Worm (Caenorhabditis elegans) whole organism, L3 larva: ENCODE measurements around the gene Y60A3A.8.
A peak's percentile ranks its signal among the peaks of the same experiment; 100 is the strongest.
"Not testable (repeated sequence)": the region's sequence is repeated elsewhere in the genome, so short reads cannot be mapped to it uniquely, and the experiment has no call there.

Experiments
- ZK546.5 ChIP-seq: sonication (generic microtip); optimal IDR thresholded peaks from 2 replicates; lab custom pipeline; 2017; ENCODE audit warnings: missing biosample characterization, missing genetic modification characterization
- ama-1 ChIP-seq: fragments of 150-350 bp; optimal IDR thresholded peaks from 2 replicates; lab custom pipeline; 2018
- ceh-28 ChIP-seq: fragments of 150-350 bp; optimal IDR thresholded peaks from 2 replicates; lab custom pipeline; 2014; ENCODE audit warnings: missing biosample characterization, missing genetic modification reagents, missing genetic modification characterization
- daf-12 ChIP-seq: fragments of 150-350 bp; optimal IDR thresholded peaks from 2 replicates; lab custom pipeline; 2014; ENCODE audit warnings: missing biosample characterization, missing genetic modification reagents, missing genetic modification characterization
- elt-2 ChIP-seq: sonication (generic microtip); optimal IDR thresholded peaks from 2 replicates; lab custom pipeline; 2016; ENCODE audit warnings: missing genetic modification reagents, mild to moderate bottlenecking, missing genetic modification characterization, missing compliant biosample characterization
- elt-3 ChIP-seq, 3 experiments: fragments of 150-350 bp in 1 of 3; sonication (generic microtip) in 2 of 3; optimal IDR thresholded peaks; 2 replicates in 2 of 3; 4 replicates in 1 of 3; lab custom pipeline; 2014 to 2017; ENCODE audit warnings: missing biosample characterization in 3 of 3, missing genetic modification characterization in 3 of 3
- fkh-10 ChIP-seq: sonication (generic microtip); optimal IDR thresholded peaks from 2 replicates; lab custom pipeline; 2017; ENCODE audit warnings: missing biosample characterization, missing genetic modification reagents, missing genetic modification characterization
- fos-1 ChIP-seq: fragments of 150-350 bp; optimal IDR thresholded peaks from 2 replicates; lab custom pipeline; 2014; ENCODE audit warnings: missing biosample characterization, missing genetic modification characterization
- hmg-11 ChIP-seq: sonication (generic microtip); optimal IDR thresholded peaks from 2 replicates; lab custom pipeline; 2016; ENCODE audit warnings: missing genetic modification characterization, missing compliant biosample characterization
- lsy-12 ChIP-seq: sonication (generic microtip); optimal IDR thresholded peaks from 2 replicates; lab custom pipeline; 2016; ENCODE audit warnings: mild to moderate bottlenecking, missing genetic modification characterization, missing compliant biosample characterization
- nfya-1 ChIP-seq: sonication (generic microtip); optimal IDR thresholded peaks from 2 replicates; lab custom pipeline; 2017; ENCODE audit warnings: missing genetic modification characterization, mild to moderate bottlenecking, missing compliant biosample characterization, antibody characterized with exemption, moderate library complexity; ENCODE audit not compliant: insufficient read depth
- nhr-12 ChIP-seq: fragments of 150-350 bp; optimal IDR thresholded peaks from 2 replicates; lab custom pipeline; 2014; ENCODE audit warnings: missing biosample characterization, missing genetic modification characterization
- nhr-43 ChIP-seq: sonication (generic microtip); optimal IDR thresholded peaks from 2 replicates; lab custom pipeline; 2016; ENCODE audit warnings: mild to moderate bottlenecking, missing genetic modification characterization, missing compliant biosample characterization; ENCODE audit not compliant: poor library complexity, severe bottlenecking
- nhr-67 ChIP-seq: fragments of 150-350 bp; optimal IDR thresholded peaks from 2 replicates; lab custom pipeline; 2014; ENCODE audit warnings: missing biosample characterization, missing genetic modification characterization
- nhr-77 ChIP-seq: fragments of 150-350 bp; optimal IDR thresholded peaks from 2 replicates; lab custom pipeline; 2014; ENCODE audit warnings: missing biosample characterization, missing genetic modification characterization
- pha-4 ChIP-seq: fragments of 150-350 bp; optimal IDR thresholded peaks from 2 replicates; lab custom pipeline; 2014; ENCODE audit warnings: missing biosample characterization, missing genetic modification reagents, missing genetic modification characterization
- pqm-1 ChIP-seq: fragments of 150-350 bp; optimal IDR thresholded peaks from 2 replicates; lab custom pipeline; 2017; ENCODE audit warnings: missing biosample characterization, missing genetic modification characterization, inconsistent platforms
- unc-62 ChIP-seq: fragments of 150-350 bp; sonication (generic microtip); optimal IDR thresholded peaks from 4 replicates; lab custom pipeline; 2014; ENCODE audit warnings: missing biosample characterization, missing genetic modification reagents, missing genetic modification characterization
- zag-1 ChIP-seq: fragments of 150-350 bp; optimal IDR thresholded peaks from 2 replicates; lab custom pipeline; 2014; ENCODE audit warnings: missing biosample characterization, missing genetic modification characterization
- ztf-4 ChIP-seq: fragments of 150-350 bp; optimal IDR thresholded peaks from 2 replicates; lab custom pipeline; 2014; ENCODE audit warnings: missing biosample characterization, missing genetic modification characterization

Gene Y60A3A.8

ce11 chrV:19949721-19950120 is at the start of gene Y60A3A.8:
Gene Y60A3A.8, plus strand, starts transcription at chrV:19949978.
- TF ChIP-seq pqm-1 (tag; lab: Kevin White, UChicago); hmg-11 (tag; lab: Kevin White, UChicago); ztf-4: not testable (repeated sequence)

ce11 chrV:19901826-19902225 is 48.0 kb upstream of the Y60A3A.8 start:
- TF ChIP-seq ceh-28 (tag; lab: Kevin White, UChicago) = peak; percentile 87
- no peak for TF ChIP-seq zag-1 (tag; lab: Kevin White, UChicago)

ce11 chrV:19904790-19905189 is 45.0 kb upstream of the Y60A3A.8 start:
- TF ChIP-seq pqm-1 (tag; lab: Kevin White, UChicago) (no peak), nhr-43 (tag; lab: Kevin White, UChicago) (no peak), ceh-28 (tag; lab: Kevin White, UChicago) (peak; percentile 92)

ce11 chrV:19905988-19906387 is 43.8 kb upstream of the Y60A3A.8 start:
- TF ChIP-seq ceh-28 (tag; lab: Kevin White, UChicago) = peak; percentile 82
- no peak for TF ChIP-seq hmg-11 (tag; lab: Kevin White, UChicago)
- TF ChIP-seq lsy-12 (tag; lab: Kevin White, UChicago) = no peak

ce11 chrV:19907365-19907764 is 42.4 kb upstream of the Y60A3A.8 start, which contains the start of gene fars-2:
Gene fars-2, minus strand, starts transcription at chrV:19907434.
- TF ChIP-seq daf-12 (no peak), ceh-28 (tag; lab: Kevin White, UChicago) (peak; percentile 91), lsy-12 (tag; lab: Kevin White, UChicago) (no peak)

ce11 chrV:19908854-19909253 is 40.9 kb upstream of the Y60A3A.8 start:
- TF ChIP-seq nfya-1 (tag; lab: Kevin White, UChicago) = peak; percentile 22
- no peak for TF ChIP-seq unc-62 (GFP tag; lab: Kevin White, UChicago)
- TF ChIP-seq pha-4 (tag; lab: Kevin White, UChicago) = peak; percentile 20
- peak; percentile 43 for TF ChIP-seq hmg-11 (tag; lab: Kevin White, UChicago)

- peak; percentile 70 for TF ChIP-seq ceh-28 (tag; lab: Kevin White, UChicago)
Measured at ce11 chrV:19909435-19909834, 40.3 kb upstream of the Y60A3A.8 start.

ce11 chrV:19915973-19916605 is 33.7 kb upstream of the Y60A3A.8 start, which contains the start of the genes chk-2 and Y60A3A.19:
Gene chk-2, minus strand, starts transcription at chrV:19916023.
Gene Y60A3A.19, plus strand, starts transcription at chrV:19916555.
- TF ChIP-seq elt-3 (tag; optimal IDR thresholded peaks at IDR 0.05; lab: Kevin White, UChicago) (no peak), nhr-77 (no peak)
- TF ChIP-seq, all 47 proteins: peak for 0

- TF ChIP-seq ama-1 (lab: Kevin White, UChicago) = no peak
- no peak for TF ChIP-seq ceh-28 (tag; lab: Kevin White, UChicago)
- no peak for TF ChIP-seq nhr-67 (tag; lab: Kevin White, UChicago)
- no peak for TF ChIP-seq nhr-43 (tag; lab: Kevin White, UChicago)
- no peak for TF ChIP-seq nhr-12 (tag; lab: Kevin White, UChicago)
- no peak for TF ChIP-seq ztf-4
- no peak for TF ChIP-seq fkh-10 (GFP tag; lab: Kevin White, UChicago)
- TF ChIP-seq pqm-1 (tag; lab: Kevin White, UChicago) = no peak
- no peak for TF ChIP-seq fos-1
- TF ChIP-seq, all 47 proteins: peak for 0
Measured at ce11 chrV:19922613-19923012, 27.2 kb upstream of the Y60A3A.8 start, which contains the start of gene Y60A3A.16. Gene Y60A3A.16, minus strand, starts transcription at chrV:19922713.

ce11 chrV:19923924-19924323 is 25.9 kb upstream of the Y60A3A.8 start, which contains the start of gene skr-4:
Gene skr-4, plus strand, starts transcription at chrV:19924224.
- TF ChIP-seq ceh-28 (tag; lab: Kevin White, UChicago) = no peak
- TF ChIP-seq elt-2 (tag; lab: Kevin White, UChicago) = peak; percentile 10
- TF ChIP-seq ZK546.5 (tag; lab: Kevin White, UChicago) = no peak
- TF ChIP-seq hmg-11 (tag; lab: Kevin White, UChicago) = no peak
- TF ChIP-seq, all 47 proteins: peak for 1
